Fruit fly (Drosophila melanogaster) whole organism, wandering third instar larva: ENCODE results near the gene CG14036.

Experiments used
- Abd-B ChIP-seq: fragments of >200 bp; optimal IDR thresholded peaks from 2 replicates; lab custom pipeline; 2017; ENCODE audit warnings: missing biosample characterization, missing genetic modification characterization
- CG32264 ChIP-seq: fragments of 200-800 bp; sonication (Bioruptor generic); optimal IDR thresholded peaks from 2 replicates; lab custom pipeline; 2016; ENCODE audit warnings: missing biosample characterization, missing genetic modification characterization
- CG9705 ChIP-seq: fragments of 200-800 bp; sonication (Bioruptor generic); optimal IDR thresholded peaks from 2 replicates; lab custom pipeline; 2018; ENCODE audit warnings: missing biosample characterization, mild to moderate bottlenecking, missing genetic modification characterization
- CrebA ChIP-seq: fragments of 200-800 bp; sonication (Bioruptor generic); optimal IDR thresholded peaks from 2 replicates; lab custom pipeline; 2016; ENCODE audit warnings: missing biosample characterization, mild to moderate bottlenecking, missing genetic modification characterization, borderline replicate concordance
- Dfd ChIP-seq: fragments of >200 bp; optimal IDR thresholded peaks from 2 replicates; lab custom pipeline; 2017; ENCODE audit warnings: missing biosample characterization, missing genetic modification characterization
- Dif ChIP-seq: fragments of 200-275, 200-300 bp; sonication (Bioruptor generic); optimal IDR thresholded peaks from 2 replicates; lab custom pipeline; 2018; ENCODE audit warnings: missing biosample characterization, missing genetic modification characterization; ENCODE audit not compliant: partially characterized antibody
- GATAd ChIP-seq: sonication (Bioruptor generic); optimal IDR thresholded peaks from 2 replicates; lab custom pipeline; 2016; ENCODE audit warnings: missing biosample characterization, missing genetic modification characterization
- HLH106 ChIP-seq: fragments of 200-800 bp; optimal IDR thresholded peaks from 3 replicates; lab custom pipeline; 2019; ENCODE audit warnings: missing biosample characterization, mild to moderate bottlenecking, missing genetic modification characterization, moderate library complexity
- Hnf4 ChIP-seq: fragments of 200-800 bp; sonication (Bioruptor generic); optimal IDR thresholded peaks from 2 replicates; lab custom pipeline; 2016; ENCODE audit warnings: missing biosample characterization, mild to moderate bottlenecking, missing genetic modification characterization
- Hr78 ChIP-seq: fragments of >200 bp; optimal IDR thresholded peaks from 2 replicates; lab custom pipeline; 2017; ENCODE audit warnings: missing biosample characterization, missing genetic modification characterization
- Hr83 ChIP-seq: fragments of 200-300 bp; sonication (Bioruptor generic); optimal IDR thresholded peaks from 2 replicates; lab custom pipeline; 2016; ENCODE audit warnings: missing biosample characterization, mild to moderate bottlenecking, missing genetic modification characterization, moderate library complexity; ENCODE audit not compliant: poor library complexity, severe bottlenecking
- Jra ChIP-seq: sonication (Bioruptor generic); optimal IDR thresholded peaks from 2 replicates; lab custom pipeline; 2016; ENCODE audit warnings: missing biosample characterization, missing genetic modification characterization
- Mio ChIP-seq: sonication (Bioruptor generic); optimal IDR thresholded peaks from 2 replicates; lab custom pipeline; 2016; ENCODE audit warnings: missing biosample characterization, missing genetic modification characterization
- Myc ChIP-seq: fragments of >200 bp; optimal IDR thresholded peaks from 2 replicates; lab custom pipeline; 2017
- N ChIP-seq: fragments of >200 bp; optimal IDR thresholded peaks from 2 replicates; lab custom pipeline; 2018; ENCODE audit warnings: missing biosample characterization, missing external identifiers, missing genetic modification characterization
- OdsH ChIP-seq: fragments of 200-800 bp; sonication (Bioruptor generic); optimal IDR thresholded peaks from 2 replicates; lab custom pipeline; 2016; ENCODE audit warnings: missing biosample characterization, mild to moderate bottlenecking, missing genetic modification characterization
- Rel ChIP-seq, 2 experiments: fragments of 200-800 bp; sonication (Bioruptor generic) in 1 of 2; optimal IDR thresholded peaks; 2 replicates in 1 of 2; 3 replicates in 1 of 2; lab custom pipeline; 2016 to 2019; ENCODE audit warnings: mild to moderate bottlenecking in 2 of 2, missing biosample characterization in 2 of 2, missing genetic modification characterization in 2 of 2, moderate library complexity in 1 of 2
- Sp1 ChIP-seq: fragments of 200-800 bp; sonication (Bioruptor generic); optimal IDR thresholded peaks from 3 replicates; lab custom pipeline; 2019; ENCODE audit warnings: missing biosample characterization, mild to moderate bottlenecking, missing genetic modification characterization, moderate library complexity
- Vsx2 ChIP-seq: fragments of 200-300, 225-300 bp; sonication (Bioruptor generic); optimal IDR thresholded peaks from 2 replicates; lab custom pipeline; 2018; ENCODE audit warnings: missing biosample characterization, missing genetic modification characterization; ENCODE audit not compliant: partially characterized antibody
- br ChIP-seq: fragments of 200-800 bp; sonication (Bioruptor generic); optimal IDR thresholded peaks from 2 replicates; lab custom pipeline; 2016; ENCODE audit warnings: missing biosample characterization, missing genetic modification characterization
- brk ChIP-seq: fragments of 200-800 bp; sonication (Bioruptor generic); optimal IDR thresholded peaks from 2 replicates; lab custom pipeline; 2016; ENCODE audit warnings: missing biosample characterization, mild to moderate bottlenecking, missing genetic modification characterization
- dl ChIP-seq, 2 experiments: fragments of 175-275, 200-275 bp in 1 of 2; fragments of 200-275 bp in 1 of 2; sonication (Bioruptor generic); optimal IDR thresholded peaks; lab custom pipeline; 2018; ENCODE audit warnings: mild to moderate bottlenecking in 2 of 2, missing biosample characterization in 2 of 2, missing genetic modification characterization in 2 of 2, moderate library complexity in 2 of 2; ENCODE audit not compliant: partially characterized antibody in 2 of 2, insufficient read depth in 1 of 2
- dmrt93B ChIP-seq: fragments of 200-800 bp; sonication (Bioruptor generic); optimal IDR thresholded peaks from 2 replicates; lab custom pipeline; 2018; ENCODE audit warnings: missing biosample characterization, mild to moderate bottlenecking, missing genetic modification characterization
- dsf ChIP-seq: sonication (Bioruptor generic); optimal IDR thresholded peaks from 2 replicates; lab custom pipeline; 2016; ENCODE audit warnings: missing biosample characterization, missing genetic modification characterization, borderline replicate concordance
- ey ChIP-seq: fragments of 200-800 bp; sonication (Bioruptor generic); optimal IDR thresholded peaks from 2 replicates; lab custom pipeline; 2016; ENCODE audit warnings: missing biosample characterization, missing genetic modification characterization
- foxo ChIP-seq, 2 experiments: fragments of 200-800 bp; sonication (Bioruptor generic); optimal IDR thresholded peaks; 2 replicates in 1 of 2; 3 replicates in 1 of 2; lab custom pipeline; 2016 to 2017; ENCODE audit warnings: missing biosample characterization in 2 of 2, missing genetic modification characterization in 2 of 2
- fru ChIP-seq: fragments of 200-800 bp; sonication (Bioruptor generic); optimal IDR thresholded peaks from 3 replicates; lab custom pipeline; 2016; ENCODE audit warnings: missing biosample characterization, mild to moderate bottlenecking, missing genetic modification characterization
- h ChIP-seq: fragments of 200-800 bp; sonication (Bioruptor generic); optimal IDR thresholded peaks from 3 replicates; lab custom pipeline; 2016; ENCODE audit warnings: missing biosample characterization, mild to moderate bottlenecking, missing genetic modification characterization
- jim ChIP-seq: fragments of 175-275, 200-325 bp; sonication (Bioruptor generic); optimal IDR thresholded peaks from 2 replicates; lab custom pipeline; 2016; ENCODE audit warnings: missing biosample characterization, mild to moderate bottlenecking, missing genetic modification characterization
- lola ChIP-seq: fragments of >200 bp; optimal IDR thresholded peaks from 2 replicates; lab custom pipeline; 2017; ENCODE audit warnings: missing biosample characterization, missing genetic modification characterization
- pan ChIP-seq: fragments of >200 bp; optimal IDR thresholded peaks from 2 replicates; lab custom pipeline; 2017
- psq ChIP-seq: fragments of 200-800 bp; sonication (Bioruptor generic); optimal IDR thresholded peaks from 3 replicates; lab custom pipeline; 2017; ENCODE audit warnings: missing biosample characterization, mild to moderate bottlenecking, missing genetic modification characterization, moderate library complexity
- rgr ChIP-seq: fragments of 200-800 bp; sonication (Bioruptor generic); optimal IDR thresholded peaks from 3 replicates; lab custom pipeline; 2016; ENCODE audit warnings: missing biosample characterization, mild to moderate bottlenecking, missing genetic modification characterization
- sage ChIP-seq: fragments of 200-800 bp; sonication (Bioruptor generic); optimal IDR thresholded peaks from 2 replicates; lab custom pipeline; 2016; ENCODE audit warnings: missing biosample characterization, mild to moderate bottlenecking, missing genetic modification characterization
- sv ChIP-seq: fragments of 200-800 bp; sonication (Bioruptor generic); optimal IDR thresholded peaks from 3 replicates; lab custom pipeline; 2016; ENCODE audit warnings: missing biosample characterization, missing genetic modification characterization
- tai ChIP-seq: sonication (Bioruptor generic); optimal IDR thresholded peaks from 2 replicates; lab custom pipeline; 2016; ENCODE audit warnings: missing biosample characterization, missing genetic modification characterization
- usp ChIP-seq: fragments of >200 bp; optimal IDR thresholded peaks from 2 replicates; lab custom pipeline; 2017; ENCODE audit warnings: missing biosample characterization, missing genetic modification characterization
- woc ChIP-seq: sonication (Bioruptor generic); optimal IDR thresholded peaks from 2 replicates; lab custom pipeline; 2016; ENCODE audit warnings: missing biosample characterization, mild to moderate bottlenecking, missing genetic modification characterization

The CG14036 gene

DNA sequence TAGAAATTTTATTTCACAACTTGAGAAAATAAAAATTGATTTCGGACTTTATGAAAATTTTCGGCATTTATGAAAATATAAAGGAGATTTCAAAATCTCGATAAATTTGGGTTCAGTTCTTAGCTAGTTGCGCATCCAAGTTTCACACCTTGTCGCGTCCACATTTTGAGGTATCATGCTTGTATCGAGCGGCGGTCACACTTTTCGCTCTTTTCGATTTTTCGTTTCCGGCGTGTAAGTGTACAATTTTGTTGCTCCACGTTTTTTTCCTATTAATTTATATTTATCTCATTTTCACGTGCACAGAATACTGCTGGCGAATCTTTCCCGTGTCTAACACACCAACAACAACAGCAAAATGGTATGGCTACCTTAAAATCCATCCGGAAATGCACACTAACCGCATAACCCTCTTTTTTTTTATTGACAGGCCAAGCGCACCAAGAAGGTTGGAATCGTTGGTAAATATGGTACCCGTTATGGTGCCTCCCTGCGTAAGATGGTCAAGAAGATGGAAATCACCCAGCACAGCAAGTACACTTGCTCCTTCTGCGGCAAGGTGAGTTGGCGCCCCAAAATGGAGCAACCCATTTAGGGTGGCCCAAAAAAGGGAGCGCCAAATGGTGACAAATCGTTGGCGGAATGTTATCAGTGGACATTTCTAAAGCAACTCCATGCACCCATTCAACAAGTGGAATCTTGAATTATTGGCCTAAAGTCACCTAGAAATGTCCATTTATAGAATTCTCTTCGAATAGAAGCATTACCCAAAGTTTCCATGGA lies 16.2 kb upstream of the CG14036 start, which contains the start of gene RpL37A (continued):
- TF ChIP-seq pan (lab: Kevin White, UChicago) (no peak), fru (GFP tag; lab: Kevin White, UChicago) (peak; percentile 52), br (no peak)
- TF ChIP-seq, all 38 proteins: peak for 21

DNA sequence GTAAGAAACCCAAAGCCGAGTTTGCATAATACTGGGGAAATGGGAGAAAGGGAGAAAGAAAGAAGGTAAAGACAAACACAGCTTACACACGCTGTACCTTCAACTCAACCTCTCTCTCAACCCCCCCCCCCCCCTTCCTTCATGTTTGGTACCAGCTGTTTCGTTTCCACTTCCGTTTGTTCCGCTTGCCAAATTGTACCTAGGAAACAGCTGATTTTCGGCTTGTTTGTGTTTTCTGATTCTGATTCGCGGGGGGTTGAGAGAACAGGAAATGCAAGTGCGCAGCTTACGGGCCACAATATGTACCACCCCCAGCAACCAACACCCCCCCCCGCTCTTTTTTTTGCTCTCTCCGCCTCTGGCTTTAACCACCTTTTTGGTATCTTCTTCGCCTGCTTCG lies 9.1 kb upstream of the CG14036 start:
- TF ChIP-seq psq (GFP tag; lab: Kevin White, UChicago) (peak; percentile 68), Dfd (GFP tag; lab: Kevin White, UChicago) (no peak)

DNA sequence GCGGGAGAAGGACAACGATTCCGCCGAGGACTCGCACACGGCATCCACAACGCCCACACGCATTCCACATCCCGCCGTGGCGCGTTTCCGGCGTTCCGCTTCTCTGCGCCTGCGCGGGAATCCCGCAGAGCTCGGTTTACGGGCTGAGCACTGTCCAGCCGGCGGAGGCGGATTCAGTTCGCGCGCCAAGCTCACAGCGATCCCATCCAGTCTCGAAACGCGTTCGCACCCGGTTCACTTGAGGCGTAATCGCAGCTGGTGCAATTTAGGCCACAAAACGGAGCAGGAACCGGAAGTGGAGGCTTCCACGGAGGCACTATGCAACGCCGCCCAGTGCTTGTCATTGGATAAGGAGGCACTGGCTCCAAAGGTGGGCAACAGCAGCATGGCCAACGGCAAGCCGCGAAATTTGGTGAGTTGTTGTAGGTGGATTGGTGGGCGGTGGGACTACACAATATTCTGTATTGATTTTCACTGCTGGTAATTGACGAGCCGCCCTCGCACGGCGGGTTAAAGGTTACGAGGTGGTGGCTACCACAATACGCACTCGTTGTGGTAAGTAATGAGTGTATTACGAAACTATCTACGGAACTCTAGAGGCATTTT lies 8.1 kb upstream of the CG14036 start:
- peak; percentile 35 for TF ChIP-seq Dif
- TF ChIP-seq Vsx2 (GFP tag; lab: Kevin White, UChicago) = no peak
- TF ChIP-seq brk (GFP tag; lab: Kevin White, UChicago) = no peak
- no peak for TF ChIP-seq sv (GFP tag; lab: Kevin White, UChicago)
- TF ChIP-seq woc (GFP tag; lab: Kevin White, UChicago) = no peak

DNA sequence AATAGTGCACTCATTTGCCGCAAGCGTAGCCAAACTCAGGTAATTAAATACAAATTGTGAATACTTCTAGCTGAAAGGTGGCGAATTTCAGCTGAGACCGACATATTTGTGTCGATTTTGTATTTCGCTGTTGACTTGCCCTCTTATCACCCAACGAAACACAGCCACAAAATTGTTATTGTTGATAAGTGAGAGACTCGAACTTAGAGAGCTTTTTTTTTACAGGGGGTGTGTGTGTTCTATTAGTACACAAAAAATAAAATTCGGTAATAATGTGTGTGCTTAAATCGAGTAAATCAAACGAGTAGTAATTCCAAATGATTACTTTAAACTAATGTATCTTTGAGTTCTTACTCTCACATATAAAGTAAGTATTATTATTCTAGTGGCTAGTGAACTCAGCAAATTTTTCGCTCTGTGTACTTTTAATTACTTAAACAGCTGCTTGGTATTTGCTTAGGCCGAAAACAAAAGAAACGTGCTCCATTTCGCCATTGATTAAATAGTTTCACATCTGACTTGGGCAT lies 6.2 kb upstream of the CG14036 start:
- TF ChIP-seq tai (GFP tag; lab: Kevin White, UChicago) = no peak
- peak; percentile 82 for TF ChIP-seq Sp1 (GFP tag; lab: Kevin White, UChicago)
- TF ChIP-seq woc (GFP tag; lab: Kevin White, UChicago) = peak; percentile 52
- TF ChIP-seq dl (GFP tag; optimal IDR thresholded peaks at IDR 0.05; lab: Kevin White, UChicago; ENCODE audit: insufficient read depth in 1 of 2, partially characterized antibody in 2 of 2) = no peak
- TF ChIP-seq dsf (GFP tag; lab: Kevin White, UChicago) = peak; percentile 13
- no peak for TF ChIP-seq usp (GFP tag; lab: Kevin White, UChicago)
- no peak for TF ChIP-seq Hr78 (GFP tag; lab: Kevin White, UChicago)
- TF ChIP-seq Abd-B = no peak
- no peak for TF ChIP-seq CrebA (GFP tag; lab: Kevin White, UChicago)
- TF ChIP-seq brk (GFP tag; lab: Kevin White, UChicago) = peak; percentile 82
- peak; percentile 42 for TF ChIP-seq HLH106 (tag; lab: Kevin White, UChicago)
- no peak for TF ChIP-seq N
- TF ChIP-seq br = peak; percentile 83
- TF ChIP-seq Dif = no peak
- TF ChIP-seq GATAd (GFP tag; lab: Kevin White, UChicago) = no peak
- TF ChIP-seq Hnf4 (GFP tag; lab: Kevin White, UChicago) = peak; percentile 81
- peak; percentile 85 for TF ChIP-seq rgr (GFP tag; lab: Kevin White, UChicago)
- TF ChIP-seq dmrt93B (GFP tag; lab: Kevin White, UChicago) = peak; percentile 46
- no peak for TF ChIP-seq lola (GFP tag; lab: Kevin White, UChicago)
- peak; percentile 0 for TF ChIP-seq Mio (GFP tag; lab: Kevin White, UChicago)
- peak; percentile 71 for TF ChIP-seq psq (GFP tag; lab: Kevin White, UChicago)
- TF ChIP-seq OdsH = peak; percentile 88
- no peak for TF ChIP-seq jim (GFP tag; lab: Kevin White, UChicago)
- no peak for TF ChIP-seq Dfd (GFP tag; lab: Kevin White, UChicago)
- TF ChIP-seq CG32264 (GFP tag; lab: Kevin White, UChicago) = peak; percentile 48
- TF ChIP-seq Myc (lab: Kevin White, UChicago) = no peak
- TF ChIP-seq CG9705 (GFP tag; lab: Kevin White, UChicago) = no peak
- TF ChIP-seq sv (GFP tag; lab: Kevin White, UChicago) = peak; percentile 64
- TF ChIP-seq Vsx2 (GFP tag; lab: Kevin White, UChicago) = no peak
- no peak for TF ChIP-seq Rel (GFP tag; optimal IDR thresholded peaks at IDR 0.05; lab: Kevin White, UChicago)
- peak; percentile 13 for TF ChIP-seq Rel (tag; optimal IDR thresholded peaks at IDR 0.05; lab: Kevin White, UChicago)
- peak; percentile 79 for TF ChIP-seq ey (GFP tag; lab: Kevin White, UChicago)
- TF ChIP-seq h = peak; percentile 85
- peak; percentile 80 for TF ChIP-seq sage (GFP tag; lab: Kevin White, UChicago)
- TF ChIP-seq pan (lab: Kevin White, UChicago) = no peak
- peak in 1 of 2 experiments; percentile 93 for TF ChIP-seq foxo (GFP tag; optimal IDR thresholded peaks at IDR 0.05; lab: Kevin White, UChicago)
- TF ChIP-seq fru (GFP tag; lab: Kevin White, UChicago) = peak; percentile 92
- TF ChIP-seq Jra = peak; percentile 75
- TF ChIP-seq Hr83 = peak; percentile 68
